Worm (Caenorhabditis elegans): ENCODE measurements around the gene tkr-1.
"Not testable (repeated sequence)": the region's sequence is repeated elsewhere in the genome, so short reads cannot be mapped to it uniquely, and the experiment has no call there.

DNA sequence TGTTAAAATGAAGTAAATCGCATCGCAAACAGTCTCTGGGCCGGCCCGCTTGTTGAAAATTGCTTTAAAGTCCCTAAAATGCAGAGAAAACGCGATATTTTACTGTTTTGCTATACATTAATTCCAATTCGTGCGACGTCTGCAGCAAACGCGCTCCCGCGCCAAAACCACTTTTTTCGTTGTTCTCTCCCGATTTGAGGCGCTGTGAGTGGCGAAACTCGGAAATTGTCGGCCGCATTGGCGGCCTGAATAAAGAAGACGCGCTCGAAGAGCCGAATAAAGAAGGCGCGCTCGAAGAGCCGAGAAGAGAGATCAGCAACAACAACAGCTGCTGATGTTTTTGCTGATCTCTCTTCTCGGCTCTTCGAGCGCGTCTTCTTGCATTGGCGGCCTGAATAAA lies 24.7 kb downstream of the tkr-1 start:
- TF ChIP-seq fos-1 (tag; optimal IDR thresholded peaks at IDR 0.05); lsy-2 (tag; optimal IDR thresholded peaks at IDR 0.05); aly-2 (tag; optimal IDR thresholded peaks at IDR 0.05); blmp-1 (tag; optimal IDR thresholded peaks at IDR 0.05; ENCODE audit: insufficient read depth); C34F6.9 (tag; optimal IDR thresholded peaks at IDR 0.05); ama-1 (optimal IDR thresholded peaks at IDR 0.05); sem-4 (tag; optimal IDR thresholded peaks at IDR 0.05); unc-39 (tag; optimal IDR thresholded peaks at IDR 0.05); ztf-4 (tag; optimal IDR thresholded peaks at IDR 0.05): not testable (repeated sequence)

Measured in whole organism, L2 larva.